Fruit fly (Drosophila melanogaster) whole organism, adult: ENCODE data around the gene CG32022.

Experiments used
- CG11617 ChIP-seq: fragments of 200-800 bp; sonication (Bioruptor generic); optimal IDR thresholded peaks from 2 replicates; lab custom pipeline; 2017; ENCODE audit warnings: mild to moderate bottlenecking, missing biosample characterization, missing genetic modification reagents, missing genetic modification characterization
- CG12768 ChIP-seq: fragments of 200-800 bp; sonication (Bioruptor generic); optimal IDR thresholded peaks from 2 replicates; lab custom pipeline; 2017; ENCODE audit warnings: missing biosample characterization, missing genetic modification characterization, mild to moderate bottlenecking, moderate library complexity, missing genetic modification reagents
- CG14711 ChIP-seq: fragments of 200-800 bp; sonication (Bioruptor generic); optimal IDR thresholded peaks from 2 replicates; lab custom pipeline; 2018; ENCODE audit warnings: missing biosample characterization, mild to moderate bottlenecking, missing genetic modification characterization, moderate library complexity
- CG1620 ChIP-seq: fragments of 200-800 bp; sonication (Bioruptor generic); optimal IDR thresholded peaks from 2 replicates; lab custom pipeline; 2016; ENCODE audit warnings: missing biosample characterization, missing genetic modification characterization
- CG33017 ChIP-seq: fragments of 200-800 bp; sonication (Bioruptor generic); optimal IDR thresholded peaks from 2 replicates; lab custom pipeline; 2018; ENCODE audit warnings: missing biosample characterization, mild to moderate bottlenecking, missing genetic modification characterization, moderate library complexity
- CG5204 ChIP-seq: fragments of 200-800 bp; sonication (Bioruptor generic); optimal IDR thresholded peaks from 2 replicates; lab custom pipeline; 2016; ENCODE audit warnings: missing biosample characterization, missing genetic modification characterization
- CG7045 ChIP-seq: fragments of 200-800 bp; sonication (Bioruptor generic); optimal IDR thresholded peaks from 2 replicates; lab custom pipeline; 2017; ENCODE audit warnings: missing biosample characterization, mild to moderate bottlenecking, missing genetic modification characterization
- CG7101 ChIP-seq: fragments of 200-800 bp; sonication (Bioruptor generic); optimal IDR thresholded peaks from 2 replicates; lab custom pipeline; 2018; ENCODE audit warnings: missing biosample characterization, mild to moderate bottlenecking, missing genetic modification characterization, moderate library complexity
- Clk ChIP-seq: fragments of 200-800 bp; sonication (Bioruptor generic); optimal IDR thresholded peaks from 2 replicates; lab custom pipeline; 2017; ENCODE audit warnings: missing biosample characterization, missing genetic modification characterization
- Crg-1 ChIP-seq: fragments of 200-800 bp; sonication (Bioruptor generic); optimal IDR thresholded peaks from 2 replicates; lab custom pipeline; 2016; ENCODE audit warnings: missing biosample characterization, missing genetic modification characterization
- Hr96 ChIP-seq: fragments of 200-800 bp; sonication (Bioruptor generic); optimal IDR thresholded peaks from 2 replicates; lab custom pipeline; 2016; ENCODE audit warnings: missing biosample characterization, missing genetic modification characterization
- Mnt ChIP-seq: fragments of 200-800 bp; sonication (Bioruptor generic); optimal IDR thresholded peaks from 2 replicates; lab custom pipeline; 2016; ENCODE audit warnings: missing biosample characterization, mild to moderate bottlenecking, missing genetic modification characterization
- bab1 ChIP-seq: fragments of 200-800 bp; sonication (Bioruptor generic); optimal IDR thresholded peaks from 3 replicates; lab custom pipeline; 2019; ENCODE audit warnings: missing biosample characterization, mild to moderate bottlenecking, missing genetic modification characterization, moderate library complexity
- cic ChIP-seq: fragments of 200-800 bp; sonication (Bioruptor generic); optimal IDR thresholded peaks from 2 replicates; lab custom pipeline; 2017; ENCODE audit warnings: missing biosample characterization, mild to moderate bottlenecking, missing genetic modification characterization, moderate library complexity
- cnc ChIP-seq, 2 experiments: fragments of >200 bp; optimal IDR thresholded peaks; 2 replicates each; lab custom pipeline; 2017
- kay ChIP-seq: fragments of 200-800 bp; sonication (Bioruptor generic); peaks from one replicate; lab custom pipeline; 2016; ENCODE audit warnings: missing biosample characterization, missing genetic modification characterization, borderline replicate concordance
- ovo ChIP-seq: fragments of 200-800 bp; sonication (Bioruptor generic); optimal IDR thresholded peaks from 2 replicates; lab custom pipeline; 2016; ENCODE audit warnings: missing biosample characterization, missing genetic modification characterization
- pad ChIP-seq: fragments of 200-800 bp; sonication (Bioruptor generic); optimal IDR thresholded peaks from 3 replicates; lab custom pipeline; 2017; ENCODE audit warnings: missing biosample characterization, missing genetic modification characterization, mild to moderate bottlenecking, moderate library complexity, missing genetic modification reagents
- tj ChIP-seq: fragments of 200-800 bp; sonication (Bioruptor generic); optimal IDR thresholded peaks from 3 replicates; lab custom pipeline; 2017; ENCODE audit warnings: missing biosample characterization, mild to moderate bottlenecking, missing genetic modification characterization, moderate library complexity
- toe ChIP-seq: fragments of 200-800 bp; sonication (Bioruptor generic); optimal IDR thresholded peaks from 2 replicates; lab custom pipeline; 2016; ENCODE audit warnings: missing biosample characterization, missing genetic modification characterization

The CG32022 gene

DNA sequence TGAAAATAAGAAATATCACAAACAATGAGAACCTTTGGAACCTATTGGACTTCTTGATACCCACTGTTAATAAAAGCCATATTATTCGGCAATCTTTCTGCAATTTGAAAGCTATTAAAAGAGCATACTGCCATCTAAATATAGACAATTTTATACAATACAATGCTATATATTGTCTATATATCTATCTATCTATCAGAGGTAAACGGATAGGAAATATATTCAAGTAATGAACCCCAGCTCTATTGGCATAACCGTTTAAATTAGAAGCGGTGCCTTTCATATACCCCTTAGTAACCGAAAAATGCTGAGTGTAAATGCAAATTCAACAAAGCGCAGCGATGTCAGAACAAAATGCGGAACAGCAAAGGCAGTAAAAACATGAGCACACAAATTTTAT is 42.7 kb upstream of the CG32022 start:
- TF ChIP-seq ovo (GFP tag; lab: Kevin White, UChicago) (no peak), toe (GFP tag; lab: Kevin White, UChicago) (no peak), Crg-1 (GFP tag; lab: Kevin White, UChicago) (no peak), Mnt (no peak), CG1620 (no peak), bab1 (GFP tag; lab: Kevin White, UChicago) (no peak), kay (GFP tag; lab: Kevin White, UChicago) (no peak), Hr96 (no peak), tj (no peak), CG5204 (GFP tag; lab: Kevin White, UChicago) (no peak), CG7045 (GFP tag; lab: Kevin White, UChicago) (no peak), CG12768 (GFP tag; lab: Kevin White, UChicago) (no peak), CG14711 (tag; lab: Kevin White, UChicago) (no peak), Clk (GFP tag; lab: Kevin White, UChicago) (no peak), cnc (optimal IDR thresholded peaks at IDR 0.05; lab: Kevin White, UChicago) (no peak)

dm6 chr3L:8763037-8763454 is 42.0 kb upstream of the CG32022 start:
- TF ChIP-seq Crg-1 (GFP tag; lab: Kevin White, UChicago): no peak
- peak; percentile 7 for TF ChIP-seq CG11617 (GFP tag; lab: Kevin White, UChicago)
- TF ChIP-seq cic: no peak
- TF ChIP-seq CG7045 (GFP tag; lab: Kevin White, UChicago): no peak
- TF ChIP-seq CG5204 (GFP tag; lab: Kevin White, UChicago): no peak
- TF ChIP-seq kay (GFP tag; lab: Kevin White, UChicago): peak; percentile 73
- TF ChIP-seq pad (GFP tag; lab: Kevin White, UChicago): no peak
- TF ChIP-seq CG33017 (tag; lab: Kevin White, UChicago): no peak
- no peak for TF ChIP-seq CG14711 (tag; lab: Kevin White, UChicago)
- peak; percentile 4 for TF ChIP-seq CG7101 (tag; lab: Kevin White, UChicago)
- peak; percentile 56 for TF ChIP-seq Mnt
- no peak for TF ChIP-seq ovo (GFP tag; lab: Kevin White, UChicago)
- no peak for TF ChIP-seq tj
- no peak for TF ChIP-seq Clk (GFP tag; lab: Kevin White, UChicago)
- TF ChIP-seq CG12768 (GFP tag; lab: Kevin White, UChicago): no peak
- TF ChIP-seq cnc (optimal IDR thresholded peaks at IDR 0.05; lab: Kevin White, UChicago): no peak
- TF ChIP-seq Hr96: no peak
- TF ChIP-seq bab1 (GFP tag; lab: Kevin White, UChicago): peak; percentile 25
- no peak for TF ChIP-seq CG1620
- peak; percentile 8 for TF ChIP-seq toe (GFP tag; lab: Kevin White, UChicago)

- no peak for TF ChIP-seq CG12768 (GFP tag; lab: Kevin White, UChicago)
- no peak for TF ChIP-seq cnc (optimal IDR thresholded peaks at IDR 0.05; lab: Kevin White, UChicago)
- no peak for TF ChIP-seq pad (GFP tag; lab: Kevin White, UChicago)
- no peak for TF ChIP-seq CG7101 (tag; lab: Kevin White, UChicago)
- TF ChIP-seq toe (GFP tag; lab: Kevin White, UChicago): no peak
- TF ChIP-seq CG5204 (GFP tag; lab: Kevin White, UChicago): no peak
- no peak for TF ChIP-seq cic
- TF ChIP-seq tj: no peak
- no peak for TF ChIP-seq Clk (GFP tag; lab: Kevin White, UChicago)
- no peak for TF ChIP-seq ovo (GFP tag; lab: Kevin White, UChicago)
- TF ChIP-seq CG11617 (GFP tag; lab: Kevin White, UChicago): no peak
- TF ChIP-seq Crg-1 (GFP tag; lab: Kevin White, UChicago): no peak
- no peak for TF ChIP-seq CG14711 (tag; lab: Kevin White, UChicago)
- TF ChIP-seq kay (GFP tag; lab: Kevin White, UChicago): no peak
- no peak for TF ChIP-seq Hr96
- no peak for TF ChIP-seq CG1620
- no peak for TF ChIP-seq Mnt
- TF ChIP-seq CG7045 (GFP tag; lab: Kevin White, UChicago): no peak
These were observed 34.6 kb upstream of the CG32022 start, which contains the start of gene CG6576 for dm6 chr3L:8755689-8756088. TSS of gene CG6576 (plus strand) at chr3L:8755989.

DNA sequence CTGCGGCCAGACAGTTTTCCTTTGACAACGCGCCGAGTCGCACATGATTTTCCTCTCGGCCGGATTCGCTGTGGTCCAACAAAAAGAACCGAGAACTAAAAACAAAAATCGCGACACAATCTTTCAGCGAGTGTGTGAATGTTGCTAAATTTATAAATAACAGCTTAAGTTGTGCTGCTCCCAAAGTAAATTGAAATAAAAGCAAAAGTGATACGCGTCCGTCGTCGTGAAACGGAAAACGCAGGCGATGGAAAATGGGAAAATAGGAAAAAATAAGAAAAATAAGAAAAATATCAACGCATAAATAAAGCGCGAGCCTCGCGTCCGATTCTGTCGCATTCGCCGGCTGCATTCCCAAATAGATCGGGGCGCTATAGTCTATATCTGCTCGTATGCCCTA is 32.5 kb upstream of the CG32022 start, which contains the start of gene Fhos:
Gene Fhos (plus strand): TSS at position 28 of the 400 bp plus-strand sequence.
- TF ChIP-seq cnc (optimal IDR thresholded peaks at IDR 0.05; lab: Kevin White, UChicago): no peak
- TF ChIP-seq kay (GFP tag; lab: Kevin White, UChicago): no peak
- no peak for TF ChIP-seq CG7045 (GFP tag; lab: Kevin White, UChicago)
- no peak for TF ChIP-seq ovo (GFP tag; lab: Kevin White, UChicago)
- no peak for TF ChIP-seq Mnt
- TF ChIP-seq bab1 (GFP tag; lab: Kevin White, UChicago): no peak
- TF ChIP-seq toe (GFP tag; lab: Kevin White, UChicago): no peak
- no peak for TF ChIP-seq CG1620
- no peak for TF ChIP-seq Crg-1 (GFP tag; lab: Kevin White, UChicago)
- TF ChIP-seq cic: no peak
- TF ChIP-seq CG14711 (tag; lab: Kevin White, UChicago): no peak
- no peak for TF ChIP-seq CG7101 (tag; lab: Kevin White, UChicago)
- no peak for TF ChIP-seq CG12768 (GFP tag; lab: Kevin White, UChicago)
- TF ChIP-seq CG5204 (GFP tag; lab: Kevin White, UChicago): no peak
- no peak for TF ChIP-seq Clk (GFP tag; lab: Kevin White, UChicago)
- TF ChIP-seq CG33017 (tag; lab: Kevin White, UChicago): no peak
- no peak for TF ChIP-seq pad (GFP tag; lab: Kevin White, UChicago)
- TF ChIP-seq CG11617 (GFP tag; lab: Kevin White, UChicago): no peak

DNA sequence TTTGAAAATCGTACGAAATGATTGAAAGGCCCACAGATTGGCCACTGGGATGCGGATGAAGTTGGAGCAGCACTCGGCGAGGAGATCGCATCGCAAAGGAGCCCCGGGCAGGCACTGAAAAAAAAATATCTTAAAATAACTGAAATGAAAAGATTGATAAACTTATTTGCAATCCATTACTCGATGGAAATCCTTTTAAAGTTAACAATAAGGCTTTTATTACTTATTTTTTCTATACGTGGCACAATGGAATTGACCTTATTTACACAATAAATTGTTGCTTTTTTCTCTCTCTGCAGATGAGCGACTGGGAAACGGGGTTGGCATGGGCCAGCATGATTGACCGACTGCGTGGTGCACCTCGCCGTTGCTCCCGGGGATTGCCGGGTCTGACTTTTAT is 30.2 kb upstream of the CG32022 start:
- TF ChIP-seq CG5204 (GFP tag; lab: Kevin White, UChicago) (no peak), bab1 (GFP tag; lab: Kevin White, UChicago) (no peak), Crg-1 (GFP tag; lab: Kevin White, UChicago) (no peak), CG12768 (GFP tag; lab: Kevin White, UChicago) (no peak), tj (no peak), CG7101 (tag; lab: Kevin White, UChicago) (no peak), CG33017 (tag; lab: Kevin White, UChicago) (no peak), CG11617 (GFP tag; lab: Kevin White, UChicago) (no peak), Mnt (no peak), cic (no peak), CG7045 (GFP tag; lab: Kevin White, UChicago) (no peak), Hr96 (no peak), kay (GFP tag; lab: Kevin White, UChicago) (no peak), CG1620 (no peak), ovo (GFP tag; lab: Kevin White, UChicago) (no peak), CG14711 (tag; lab: Kevin White, UChicago) (no peak), cnc (optimal IDR thresholded peaks at IDR 0.05; lab: Kevin White, UChicago) (no peak), Clk (GFP tag; lab: Kevin White, UChicago) (no peak)
